Fruit fly (Drosophila melanogaster) whole organism, embryonic: ENCODE measurements around the gene BORCS6.

Experiments used
- Adf1 ChIP-seq: fragments of 200-800 bp; sonication (Bioruptor generic); IDR thresholded peaks from 2 replicates; pipeline ENCODE4 v1.3.6; 2022; ENCODE audit warnings: missing biosample characterization, missing genetic modification characterization
- B-H1 ChIP-seq: fragments of 200-800 bp; sonication (Bioruptor generic); IDR thresholded peaks from 3 replicates; pipeline ENCODE4 v1.3.6; 2022; ENCODE audit warnings: missing biosample characterization, missing genetic modification characterization
- B-H2 ChIP-seq: fragments of 200-800 bp; sonication (Bioruptor generic); optimal IDR thresholded peaks from 2 replicates; lab custom pipeline; 2018; ENCODE audit warnings: missing biosample characterization, mild to moderate bottlenecking, missing genetic modification characterization
- C15 ChIP-seq: fragments of 200-800 bp; sonication (Bioruptor generic); IDR thresholded peaks from 3 replicates; pipeline ENCODE4 v1.3.6; 2022; ENCODE audit warnings: missing biosample characterization, missing genetic modification characterization
- CG12942 ChIP-seq: fragments of 200-800 bp; sonication (Bioruptor generic); optimal IDR thresholded peaks from 3 replicates; lab custom pipeline; 2016; ENCODE audit warnings: missing biosample characterization, missing genetic modification characterization
- CG16813 ChIP-seq: fragments of 200-800 bp; sonication (Bioruptor generic); IDR thresholded peaks from 3 replicates; pipeline ENCODE4 v1.3.6; 2022; ENCODE audit warnings: missing biosample characterization, missing genetic modification characterization; ENCODE audit not compliant: partially characterized antibody
- CG17361 ChIP-seq: fragments of 200-800 bp; sonication (Bioruptor generic); IDR thresholded peaks from 3 replicates; pipeline ENCODE4 v1.3.6; 2022; ENCODE audit warnings: missing biosample characterization, missing genetic modification characterization
- CG17612 ChIP-seq: fragments of 200-800 bp; sonication (Bioruptor generic); IDR thresholded peaks from 2 replicates; pipeline ENCODE4 v1.3.6; 2022; ENCODE audit warnings: missing biosample characterization, missing genetic modification characterization
- CG18011 ChIP-seq: fragments of 200-800 bp; sonication (Bioruptor generic); optimal IDR thresholded peaks from 2 replicates; lab custom pipeline; 2017; ENCODE audit warnings: missing biosample characterization, missing genetic modification characterization, mild to moderate bottlenecking, moderate library complexity, missing genotype
- CG18262 ChIP-seq: fragments of 200-800 bp; optimal IDR thresholded peaks from 3 replicates; lab custom pipeline; 2019; ENCODE audit warnings: missing biosample characterization, mild to moderate bottlenecking, missing genetic modification characterization, moderate library complexity
- CG2129 ChIP-seq: fragments of 200-800 bp; sonication (Bioruptor generic); IDR thresholded peaks from 2 replicates; pipeline ENCODE4 v1.3.6; 2022; ENCODE audit warnings: missing biosample characterization, missing genetic modification characterization; ENCODE audit not compliant: partially characterized antibody
- CG2875 ChIP-seq: fragments of 200-800 bp; sonication (Bioruptor generic); optimal IDR thresholded peaks from 2 replicates; lab custom pipeline; 2017; ENCODE audit warnings: missing biosample characterization, mild to moderate bottlenecking, missing genetic modification characterization, missing genetic modification reagents
- CG34224 ChIP-seq: fragments of 200-800 bp; sonication (Bioruptor generic); IDR thresholded peaks from 3 replicates; pipeline ENCODE4 v1.3.6; 2022; ENCODE audit warnings: missing biosample characterization, missing genetic modification characterization; ENCODE audit not compliant: partially characterized antibody
- CG5953 ChIP-seq: fragments of 200-800 bp; sonication (Bioruptor generic); IDR thresholded peaks from 2 replicates; pipeline ENCODE4 v1.3.6; 2022; ENCODE audit warnings: missing biosample characterization, missing genetic modification characterization
- CG6254 ChIP-seq: fragments of 200-800 bp; sonication (Bioruptor generic); optimal IDR thresholded peaks from 3 replicates; lab custom pipeline; 2017; ENCODE audit warnings: mild to moderate bottlenecking, missing biosample characterization, missing genetic modification reagents, missing genetic modification characterization
- CG6272 ChIP-seq: fragments of 200-800 bp; sonication (Bioruptor generic); IDR thresholded peaks from 2 replicates; pipeline ENCODE4 v1.3.6; 2022; ENCODE audit warnings: missing biosample characterization, missing genetic modification characterization
- CG7271 ChIP-seq: fragments of 200-800 bp; sonication (Bioruptor generic); optimal IDR thresholded peaks from 2 replicates; lab custom pipeline; 2018; ENCODE audit warnings: missing biosample characterization, mild to moderate bottlenecking, missing genetic modification characterization, moderate library complexity
- Chrac-16 ChIP-seq: fragments of 200-800 bp; sonication (Bioruptor generic); optimal IDR thresholded peaks from 3 replicates; lab custom pipeline; 2016; ENCODE audit warnings: missing biosample characterization, missing genetic modification characterization
- Dbx ChIP-seq: fragments of 200-800 bp; sonication (Bioruptor generic); IDR thresholded peaks from 3 replicates; pipeline ENCODE4 v1.3.6; 2022; ENCODE audit warnings: missing biosample characterization, missing genetic modification characterization
- Dip2 ChIP-seq: fragments of 200-800 bp; sonication (Bioruptor generic); IDR thresholded peaks from 2 replicates; pipeline ENCODE4 v1.3.6; 2022; ENCODE audit warnings: missing biosample characterization, missing genetic modification characterization
- ERR ChIP-seq: fragments of 200-800 bp; sonication (Bioruptor generic); optimal IDR thresholded peaks from 2 replicates; lab custom pipeline; 2016; ENCODE audit warnings: missing biosample characterization, missing genetic modification characterization
- Elba2 ChIP-seq: fragments of 200-800 bp; sonication (Bioruptor generic); optimal IDR thresholded peaks from 3 replicates; lab custom pipeline; 2016; ENCODE audit warnings: missing biosample characterization, missing genetic modification characterization
- GATAe ChIP-seq: fragments of 200-800 bp; sonication (Bioruptor generic); conservative IDR thresholded peaks from 2 replicates; pipeline ENCODE4 v1.3.6; 2022; ENCODE audit warnings: missing biosample characterization, missing genetic modification characterization
- Gug ChIP-seq: fragments of 200-800 bp; sonication (Bioruptor generic); IDR thresholded peaks from 4 replicates; pipeline ENCODE4 v1.3.6; 2022; ENCODE audit warnings: missing biosample characterization, missing genetic modification characterization
- H2.0 ChIP-seq: fragments of 200-800 bp; sonication (Bioruptor generic); IDR thresholded peaks from 2 replicates; pipeline ENCODE4 v1.3.6; 2022; ENCODE audit warnings: missing biosample characterization, missing genetic modification characterization
- HmgD ChIP-seq: fragments of 200-800 bp; sonication (Bioruptor generic); optimal IDR thresholded peaks from 3 replicates; lab custom pipeline; 2016; ENCODE audit warnings: missing biosample characterization, missing genetic modification characterization
- Hr78 ChIP-seq, 2 experiments: fragments of 200-800 bp in 1 of 2; fragments of >200 bp in 1 of 2; sonication (Bioruptor generic) in 1 of 2; optimal IDR thresholded peaks; 2 replicates each; lab custom pipeline; 2017 to 2019; ENCODE audit warnings: missing biosample characterization in 2 of 2, missing genetic modification characterization in 2 of 2, mild to moderate bottlenecking in 1 of 2, moderate library complexity in 1 of 2
- Hsf ChIP-seq: fragments of 200-800 bp; sonication (Bioruptor generic); optimal IDR thresholded peaks from 3 replicates; lab custom pipeline; 2016; ENCODE audit warnings: missing biosample characterization, missing genetic modification characterization
- Oaz ChIP-seq: fragments of 200-800 bp; sonication (Bioruptor generic); IDR thresholded peaks from 2 replicates; pipeline ENCODE4 v1.3.6; 2022; ENCODE audit warnings: missing biosample characterization, missing genetic modification characterization
- Opbp ChIP-seq: fragments of 200-800 bp; sonication (Bioruptor generic); IDR thresholded peaks from 3 replicates; pipeline ENCODE4 v1.3.6; 2022; ENCODE audit warnings: missing biosample characterization, missing genetic modification characterization; ENCODE audit not compliant: partially characterized antibody
- Ptx1 ChIP-seq: fragments of 200-800 bp; sonication (Bioruptor generic); IDR thresholded peaks from 2 replicates; pipeline ENCODE4 v1.3.6; 2022; ENCODE audit warnings: missing biosample characterization, missing genetic modification characterization
- TFAM ChIP-seq: fragments of 200-800 bp; sonication (Bioruptor generic); optimal IDR thresholded peaks from 2 replicates; lab custom pipeline; 2017; ENCODE audit warnings: missing biosample characterization, missing genetic modification characterization, inconsistent platforms
- Tbp ChIP-seq: fragments of >200 bp; optimal IDR thresholded peaks from 2 replicates; lab custom pipeline; 2018; ENCODE audit warnings: missing biosample characterization, missing genetic modification characterization
- ac ChIP-seq: fragments of 200-800 bp; sonication (Bioruptor generic); optimal IDR thresholded peaks from 3 replicates; lab custom pipeline; 2017; ENCODE audit warnings: missing biosample characterization, mild to moderate bottlenecking, missing genetic modification characterization
- aop ChIP-seq: fragments of 200-800 bp; sonication (Bioruptor generic); IDR thresholded peaks from 2 replicates; pipeline ENCODE4 v1.3.6; 2022; ENCODE audit warnings: missing biosample characterization, missing genetic modification characterization
- ato ChIP-seq: fragments of 200-800 bp; sonication (Bioruptor generic); IDR thresholded peaks from 2 replicates; pipeline ENCODE4 v1.3.6; 2022; ENCODE audit warnings: missing biosample characterization, missing genetic modification characterization; ENCODE audit not compliant: partially characterized antibody
- dmrt99B ChIP-seq: fragments of 200-800 bp; sonication (Bioruptor generic); optimal IDR thresholded peaks from 2 replicates; lab custom pipeline; 2018; ENCODE audit warnings: missing biosample characterization, mild to moderate bottlenecking, missing genetic modification characterization, moderate library complexity
- eve ChIP-seq, 2 experiments: fragments of >200 bp; optimal IDR thresholded peaks; 2 replicates each; lab custom pipeline; 2017; ENCODE audit warnings: missing biosample characterization in 2 of 2, missing genetic modification characterization in 2 of 2
- fd102C ChIP-seq: fragments of 200-800 bp; sonication (Bioruptor generic); optimal IDR thresholded peaks from 2 replicates; lab custom pipeline; 2018; ENCODE audit warnings: missing biosample characterization, mild to moderate bottlenecking, missing genetic modification characterization, moderate library complexity
- fd96Cb ChIP-seq: fragments of 200-800 bp; sonication (Bioruptor generic); optimal IDR thresholded peaks from 2 replicates; lab custom pipeline; 2018; ENCODE audit warnings: missing biosample characterization, mild to moderate bottlenecking, missing genetic modification characterization, moderate library complexity
- gfzf ChIP-seq: fragments of 200-800 bp; sonication (Bioruptor generic); optimal IDR thresholded peaks from 2 replicates; lab custom pipeline; 2016; ENCODE audit warnings: missing biosample characterization, mild to moderate bottlenecking, missing genetic modification characterization, moderate library complexity
- insv ChIP-seq, 2 experiments: fragments of 200-800 bp; sonication (Bioruptor generic); optimal IDR thresholded peaks; 3 replicates each; lab custom pipeline; 2016 to 2018; ENCODE audit warnings: missing biosample characterization in 2 of 2, missing genetic modification characterization in 2 of 2
- onecut ChIP-seq: fragments of 200-800 bp; sonication (Bioruptor generic); IDR thresholded peaks from 2 replicates; pipeline ENCODE4 v1.3.6; 2022; ENCODE audit warnings: missing biosample characterization, missing genetic modification characterization
- pfk ChIP-seq: fragments of 200-800 bp; sonication (Bioruptor generic); optimal IDR thresholded peaks from 2 replicates; lab custom pipeline; 2018; ENCODE audit warnings: missing biosample characterization, mild to moderate bottlenecking, missing genetic modification characterization, moderate library complexity
- pum ChIP-seq: fragments of 200-800 bp; sonication (Bioruptor generic); optimal IDR thresholded peaks from 2 replicates; lab custom pipeline; 2016; ENCODE audit warnings: missing biosample characterization, missing genetic modification characterization
- run ChIP-seq: fragments of 200-800 bp; sonication (Bioruptor generic); optimal IDR thresholded peaks from 3 replicates; lab custom pipeline; 2018; ENCODE audit warnings: missing biosample characterization, mild to moderate bottlenecking, missing genetic modification characterization
- sima ChIP-seq: fragments of 200-800 bp; sonication (Bioruptor generic); optimal IDR thresholded peaks from 2 replicates; lab custom pipeline; 2016; ENCODE audit warnings: missing biosample characterization, missing genetic modification characterization
- slp2 ChIP-seq: fragments of 200-800 bp; sonication (Bioruptor generic); optimal IDR thresholded peaks from 2 replicates; lab custom pipeline; 2016; ENCODE audit warnings: missing biosample characterization, missing genetic modification characterization
- sqz ChIP-seq: fragments of 200-800 bp; sonication (Bioruptor generic); optimal IDR thresholded peaks from 3 replicates; lab custom pipeline; 2018; ENCODE audit warnings: missing biosample characterization, mild to moderate bottlenecking, missing genetic modification characterization
- sug ChIP-seq: fragments of 200-800 bp; optimal IDR thresholded peaks from 2 replicates; lab custom pipeline; 2019; ENCODE audit warnings: missing biosample characterization, mild to moderate bottlenecking, missing genetic modification characterization, moderate library complexity

Gene BORCS6

dm6 chr3L:505782-506408 is 34.8 kb upstream of the BORCS6 start (continued):
- TF ChIP-seq TFAM (GFP tag; lab: Kevin White, UChicago) (no peak), gfzf (GFP tag; lab: Kevin White, UChicago) (peak; percentile 18), onecut (GFP tag; lab: Robert Waterston, UW) (peak; percentile 84), B-H2 (GFP tag; lab: Kevin White, UChicago) (peak; percentile 24), Elba2 (GFP tag; lab: Kevin White, UChicago) (peak; percentile 46), Dip2 (GFP tag; lab: Robert Waterston, UW) (peak; percentile 98), Adf1 (GFP tag; lab: Robert Waterston, UW) (no peak), Dbx (GFP tag; lab: Robert Waterston, UW) (peak; percentile 79; the same call in 2 of the 3 replicates), Chrac-16 (GFP tag; lab: Kevin White, UChicago) (peak; percentile 77), GATAe (GFP tag; lab: Robert Waterston, UW) (no peak), CG34224 (no peak), HmgD (GFP tag; lab: Kevin White, UChicago) (peak; percentile 96), pum (peak; percentile 82), insv (GFP tag; optimal IDR thresholded peaks at IDR 0.05; lab: Kevin White, UChicago) (peak in 1 of 2 experiments; percentile 76), ato (GFP tag; lab: Robert Waterston, UW) (no peak), sug (peak; percentile 66), CG17612 (GFP tag; lab: Robert Waterston, UW) (0 out of 2 replicates have a peak, but pooled peaks have one; percentile 38), C15 (GFP tag; lab: Robert Waterston, UW) (no peak), B-H1 (GFP tag; lab: Robert Waterston, UW) (peak; percentile 55; the same call in 2 of the 3 replicates), fd102C (peak; percentile 39), ac (GFP tag; lab: Kevin White, UChicago) (no peak), pfk (GFP tag; lab: Kevin White, UChicago) (peak; percentile 25), run (tag; lab: Kevin White, UChicago) (no peak), ERR (GFP tag; lab: Kevin White, UChicago) (peak; percentile 30), CG5953 (peak; percentile 40; the same call in 1 of the 2 replicates), sima (GFP tag; lab: Kevin White, UChicago) (no peak), sqz (GFP tag; lab: Kevin White, UChicago) (no peak), CG17361 (peak; percentile 78), dmrt99B (tag; lab: Kevin White, UChicago) (peak; percentile 62), Oaz (0 out of 2 replicates have a peak, but pooled peaks have one; percentile 51), Gug (GFP tag; lab: Robert Waterston, UW) (peak; percentile 90), CG12942 (GFP tag; lab: Kevin White, UChicago) (peak; percentile 77), CG2875 (GFP tag; lab: Kevin White, UChicago) (peak; percentile 63), Opbp (GFP tag; lab: Robert Waterston, UW) (no peak), fd96Cb (peak; percentile 48), eve (GFP tag; optimal IDR thresholded peaks at IDR 0.05; lab: Kevin White, UChicago) (no peak), Hsf (GFP tag; lab: Kevin White, UChicago) (peak; percentile 86), H2.0 (peak; percentile 74), CG6272 (GFP tag; lab: Robert Waterston, UW) (peak; percentile 48), CG7271 (no peak), Hr78 (GFP tag; optimal IDR thresholded peaks at IDR 0.05; lab: Kevin White, UChicago) (no peak), CG6254 (GFP tag; lab: Kevin White, UChicago) (no peak), CG2129 (GFP tag; lab: Robert Waterston, UW) (no peak), CG18262 (tag; lab: Kevin White, UChicago) (peak; percentile 47), slp2 (GFP tag; lab: Kevin White, UChicago) (peak; percentile 82), CG18011 (GFP tag; lab: Kevin White, UChicago) (peak; percentile 7), CG16813 (GFP tag; lab: Robert Waterston, UW) (no peak), Tbp (GFP tag; lab: Kevin White, UChicago) (no peak), aop (no peak), Ptx1 (GFP tag; lab: Robert Waterston, UW) (peak; percentile 78)
